Fruit fly (Drosophila melanogaster) whole organism, adult: Measurements from ENCODE around the gene Flacc.

ENCODE experiments used
- CG5204 ChIP-seq: fragments of 200-800 bp; sonication (Bioruptor generic); optimal IDR thresholded peaks from 2 replicates; lab custom pipeline; 2016; ENCODE audit warnings: missing biosample characterization, missing genetic modification characterization
- Clk ChIP-seq: fragments of 200-800 bp; sonication (Bioruptor generic); optimal IDR thresholded peaks from 2 replicates; lab custom pipeline; 2017; ENCODE audit warnings: missing biosample characterization, missing genetic modification characterization
- pad ChIP-seq: fragments of 200-800 bp; sonication (Bioruptor generic); optimal IDR thresholded peaks from 3 replicates; lab custom pipeline; 2017; ENCODE audit warnings: missing biosample characterization, missing genetic modification characterization, mild to moderate bottlenecking, moderate library complexity, missing genetic modification reagents
- tj ChIP-seq: fragments of 200-800 bp; sonication (Bioruptor generic); optimal IDR thresholded peaks from 3 replicates; lab custom pipeline; 2017; ENCODE audit warnings: missing biosample characterization, mild to moderate bottlenecking, missing genetic modification characterization, moderate library complexity

DNA sequence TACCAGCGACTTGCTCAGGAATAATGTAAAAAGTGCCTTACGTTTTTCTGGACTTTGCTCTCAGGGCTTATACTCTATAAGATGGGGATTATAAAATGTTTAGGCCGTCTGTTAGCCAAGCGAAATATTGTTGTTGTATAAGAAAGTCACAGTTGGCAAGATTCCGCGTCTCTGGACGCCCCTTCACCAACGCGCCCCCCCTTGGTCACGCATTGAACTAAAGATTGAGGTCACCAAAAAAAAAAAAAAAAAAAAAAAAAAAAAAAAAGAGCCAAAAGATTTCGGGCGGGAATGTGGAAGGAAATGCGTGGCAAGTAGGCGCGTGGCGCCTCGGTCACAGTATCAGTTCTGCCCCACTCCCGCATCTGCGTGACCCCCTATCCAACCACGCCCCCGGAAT lies 41.4 kb upstream of the Flacc start:
- no peak for TF ChIP-seq CG5204 (GFP tag; lab: Kevin White, UChicago)
- TF ChIP-seq pad (GFP tag; lab: Kevin White, UChicago), result no peak
- no peak for TF ChIP-seq Clk (GFP tag; lab: Kevin White, UChicago)
- no peak for TF ChIP-seq tj (GFP tag; lab: Kevin White, UChicago)
